Worm (Caenorhabditis elegans) whole organism, L1 larva: Measurements from ENCODE around the gene C07E3.10.

ENCODE experiments used
- C04F5.9 ChIP-seq: sonication (generic microtip); optimal IDR thresholded peaks from 2 replicates; lab custom pipeline; 2016; ENCODE audit warnings: missing genetic modification characterization, missing compliant biosample characterization
- blmp-1 ChIP-seq: fragments of 150-350 bp; optimal IDR thresholded peaks from 2 replicates; lab custom pipeline; 2014; ENCODE audit warnings: missing biosample characterization, missing genetic modification characterization
- ceh-8 ChIP-seq: fragments of 200-800 bp; sonication (Bioruptor generic); optimal IDR thresholded peaks from 2 replicates; lab custom pipeline; 2018; ENCODE audit warnings: mild to moderate bottlenecking, missing genetic modification characterization, moderate library complexity, missing compliant biosample characterization
- ces-1 ChIP-seq: fragments of 150-350 bp; optimal IDR thresholded peaks from 2 replicates; lab custom pipeline; 2014; ENCODE audit warnings: missing biosample characterization, missing genetic modification reagents, missing genetic modification characterization
- dsc-1 ChIP-seq: sonication (generic microtip); optimal IDR thresholded peaks from 2 replicates; lab custom pipeline; 2016; ENCODE audit warnings: mild to moderate bottlenecking, missing genetic modification characterization, missing compliant biosample characterization
- efl-1 ChIP-seq, 4 experiments: fragments of 150-350 bp; optimal IDR thresholded peaks in 3 of 4; peaks in 1 of 4; 1 replicate in 1 of 4; 2 replicates in 3 of 4; lab custom pipeline; 2014; ENCODE audit warnings: missing biosample characterization in 2 of 4, missing genetic modification characterization in 2 of 4, missing genetic modification reagents in 2 of 4
- egl-13 ChIP-seq: sonication (generic microtip); optimal IDR thresholded peaks from 2 replicates; lab custom pipeline; 2016; ENCODE audit warnings: missing genotype, missing genetic modification reagents, missing genetic modification characterization, missing compliant biosample characterization
- elt-3 ChIP-seq, 6 experiments: fragments of 150-350 bp in 1 of 6; sonication (generic microtip); optimal IDR thresholded peaks; 2 replicates each; lab custom pipeline; 2017 to 2018; ENCODE audit warnings: missing biosample characterization in 6 of 6, missing genetic modification characterization in 6 of 6, inconsistent platforms in 1 of 6
- fkh-8 ChIP-seq: sonication (generic microtip); optimal IDR thresholded peaks from 2 replicates; lab custom pipeline; 2016; ENCODE audit warnings: mild to moderate bottlenecking, missing genetic modification characterization, missing compliant biosample characterization
- fos-1 ChIP-seq: fragments of 150-350 bp; optimal IDR thresholded peaks from 2 replicates; lab custom pipeline; 2014; ENCODE audit warnings: missing biosample characterization, missing genetic modification characterization
- grh-1 ChIP-seq: fragments of 200-800 bp; sonication (Bioruptor generic); IDR thresholded peaks from 2 replicates; pipeline ENCODE4 v1.3.6; 2022; ENCODE audit warnings: missing genetic modification reagents, missing genetic modification characterization, missing compliant biosample characterization
- hlh-4 ChIP-seq: sonication (generic microtip); optimal IDR thresholded peaks from 2 replicates; lab custom pipeline; 2016; ENCODE audit warnings: mild to moderate bottlenecking, missing genetic modification characterization, missing compliant biosample characterization
- hpl-2 ChIP-seq: fragments of 150-350 bp; optimal IDR thresholded peaks from 2 replicates; lab custom pipeline; 2014; ENCODE audit warnings: missing biosample characterization, missing genetic modification reagents, missing genetic modification characterization
- jun-1 ChIP-seq: fragments of 150-350 bp; optimal IDR thresholded peaks from 2 replicates; lab custom pipeline; 2014; ENCODE audit warnings: missing biosample characterization, missing genetic modification reagents, missing genetic modification characterization
- lin-13 ChIP-seq: fragments of 150-350 bp; optimal IDR thresholded peaks from 2 replicates; lab custom pipeline; 2014; ENCODE audit warnings: missing biosample characterization, missing genetic modification reagents, missing genetic modification characterization
- lin-14 ChIP-seq: fragments of 200-800 bp; sonication (Bioruptor generic); optimal IDR thresholded peaks from 2 replicates; lab custom pipeline; 2018; ENCODE audit warnings: mild to moderate bottlenecking, missing genetic modification characterization, moderate library complexity, missing compliant biosample characterization
- lir-3 ChIP-seq: sonication (generic microtip); optimal IDR thresholded peaks from 2 replicates; lab custom pipeline; 2016; ENCODE audit warnings: mild to moderate bottlenecking, missing genetic modification characterization, moderate library complexity, missing compliant biosample characterization; ENCODE audit not compliant: poor library complexity
- mdl-1 ChIP-seq, 2 experiments: fragments of 150-350 bp; optimal IDR thresholded peaks; 2 replicates each; lab custom pipeline; 2014 to 2017; ENCODE audit warnings: missing biosample characterization in 2 of 2, missing genetic modification characterization in 2 of 2, inconsistent platforms in 1 of 2
- mep-1 ChIP-seq: fragments of 150-350 bp; optimal IDR thresholded peaks from 2 replicates; lab custom pipeline; 2014; ENCODE audit warnings: missing biosample characterization, missing genetic modification characterization
- nhr-12 ChIP-seq: sonication (generic microtip); optimal IDR thresholded peaks from 2 replicates; lab custom pipeline; 2017; ENCODE audit warnings: missing biosample characterization, missing genetic modification characterization
- nhr-19 ChIP-seq: fragments of 200-800 bp; sonication (Bioruptor generic); conservative IDR thresholded peaks from 2 replicates; pipeline ENCODE4 v1.3.6; 2022; ENCODE audit warnings: missing genetic modification characterization, missing compliant biosample characterization
- nhr-237 ChIP-seq: fragments of 150-350 bp; optimal IDR thresholded peaks from 2 replicates; lab custom pipeline; 2014; ENCODE audit warnings: missing biosample characterization, missing genetic modification characterization
- nhr-47 ChIP-seq: sonication (generic microtip); optimal IDR thresholded peaks from 2 replicates; lab custom pipeline; 2016; ENCODE audit warnings: mild to moderate bottlenecking, missing genetic modification characterization, moderate library complexity, missing compliant biosample characterization
- nhr-71 ChIP-seq: sonication (generic microtip); optimal IDR thresholded peaks from 2 replicates; lab custom pipeline; 2016; ENCODE audit warnings: mild to moderate bottlenecking, missing genetic modification characterization, moderate library complexity, missing compliant biosample characterization
- nhr-77 ChIP-seq: fragments of 150-350 bp; optimal IDR thresholded peaks from 2 replicates; lab custom pipeline; 2014; ENCODE audit warnings: missing biosample characterization, missing genetic modification characterization
- nhr-84 ChIP-seq: sonication (generic microtip); optimal IDR thresholded peaks from 2 replicates; lab custom pipeline; 2017; ENCODE audit warnings: missing biosample characterization, missing genetic modification characterization
- nhr-85 ChIP-seq: sonication (generic microtip); peaks from one replicate; lab custom pipeline; 2016; ENCODE audit warnings: missing genetic modification characterization, inconsistent platforms, missing compliant biosample characterization
- nhr-90 ChIP-seq: sonication (generic microtip); optimal IDR thresholded peaks from 2 replicates; lab custom pipeline; 2016; ENCODE audit warnings: mild to moderate bottlenecking, missing genetic modification characterization, missing compliant biosample characterization; ENCODE audit not compliant: poor library complexity
- pag-3 ChIP-seq: sonication (generic microtip); optimal IDR thresholded peaks from 2 replicates; lab custom pipeline; 2017; ENCODE audit warnings: missing genetic modification characterization, mild to moderate bottlenecking, missing compliant biosample characterization, antibody characterized with exemption, borderline replicate concordance; ENCODE audit not compliant: insufficient read depth
- pax-3 ChIP-seq: fragments of 200-800 bp; sonication (Bioruptor generic); optimal IDR thresholded peaks from 2 replicates; lab custom pipeline; 2018; ENCODE audit warnings: mild to moderate bottlenecking, missing genetic modification characterization, moderate library complexity, missing compliant biosample characterization
- pqm-1 ChIP-seq: sonication (generic microtip); optimal IDR thresholded peaks from 3 replicates; lab custom pipeline; 2017; ENCODE audit warnings: missing biosample characterization, missing genetic modification characterization
- rnt-1 ChIP-seq: sonication (generic microtip); optimal IDR thresholded peaks from 2 replicates; lab custom pipeline; 2016; ENCODE audit warnings: mild to moderate bottlenecking, missing genetic modification characterization, moderate library complexity, missing compliant biosample characterization
- snu-23 ChIP-seq: sonication (generic microtip); optimal IDR thresholded peaks from 2 replicates; lab custom pipeline; 2016; ENCODE audit warnings: missing genetic modification characterization, missing compliant biosample characterization
- sptf-1 ChIP-seq: fragments of 150-350 bp; optimal IDR thresholded peaks from 2 replicates; lab custom pipeline; 2014; ENCODE audit warnings: missing biosample characterization, missing genetic modification characterization
- swsn-7 ChIP-seq: sonication (generic microtip); optimal IDR thresholded peaks from 2 replicates; lab custom pipeline; 2016; ENCODE audit warnings: missing genetic modification characterization, missing compliant biosample characterization
- unc-130 ChIP-seq: fragments of 150-350 bp; optimal IDR thresholded peaks from 2 replicates; lab custom pipeline; 2017; ENCODE audit warnings: missing biosample characterization, missing genetic modification characterization, inconsistent platforms
- unc-62 ChIP-seq: fragments of 150-350 bp; optimal IDR thresholded peaks from 2 replicates; lab custom pipeline; 2014; ENCODE audit warnings: missing biosample characterization, missing genetic modification reagents, missing genetic modification characterization
- vab-15 ChIP-seq: sonication (generic microtip); optimal IDR thresholded peaks from 2 replicates; lab custom pipeline; 2017; ENCODE audit warnings: missing genotype, mild to moderate bottlenecking, missing genetic modification characterization, missing compliant biosample characterization
- ztf-11 ChIP-seq, 2 experiments: sonication (generic microtip); optimal IDR thresholded peaks; 2 replicates each; lab custom pipeline; 2016 to 2017; ENCODE audit warnings: missing genetic modification characterization in 2 of 2, missing biosample characterization in 1 of 2, missing compliant biosample characterization in 1 of 2
- ztf-4 ChIP-seq: fragments of 150-350 bp; optimal IDR thresholded peaks from 2 replicates; lab custom pipeline; 2014; ENCODE audit warnings: missing biosample characterization, missing genetic modification characterization

The C07E3.10 gene

DNA sequence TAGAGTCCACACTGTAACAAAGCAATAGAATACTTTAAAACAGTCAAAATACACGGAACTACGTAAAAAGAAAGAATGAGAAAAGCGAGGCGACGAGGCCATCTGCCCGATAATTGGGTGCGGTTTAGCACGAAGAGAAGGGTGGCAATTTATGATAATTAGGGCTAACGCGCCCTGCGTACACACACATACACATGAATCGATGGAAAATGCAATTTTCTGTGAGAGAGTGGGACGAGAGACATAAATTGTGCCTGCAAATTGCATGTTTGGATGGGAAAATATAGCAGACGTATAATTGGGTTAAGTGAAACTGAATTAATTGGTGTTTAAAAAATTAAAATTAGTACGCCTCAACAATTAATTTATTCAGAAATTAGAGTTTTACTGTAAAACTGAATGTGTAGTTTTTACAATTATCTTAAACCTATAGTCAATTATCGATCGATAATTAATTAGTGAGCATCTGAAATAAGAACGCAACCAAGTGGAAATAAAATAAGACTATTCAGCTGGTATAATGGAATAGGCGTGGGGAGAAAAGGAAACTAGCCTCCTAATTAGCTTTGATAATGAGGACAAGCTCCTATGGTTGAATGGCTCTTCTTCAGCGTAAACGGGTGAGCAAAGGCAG is 27.5 kb downstream of the C07E3.10 start (continued):
- TF ChIP-seq nhr-237 (no peak), ceh-8 (peak; percentile 38), mep-1 (tag; lab: Kevin White, UChicago) (peak; percentile 26), ztf-11 (tag; optimal IDR thresholded peaks at IDR 0.05; lab: Kevin White, UChicago) (peak in 1 of 2 experiments; percentile 15), fos-1 (tag; lab: Kevin White, UChicago) (no peak), nhr-47 (peak; percentile 13), unc-62 (GFP tag; lab: Kevin White, UChicago) (no peak)
- TF ChIP-seq, all 84 proteins: peak for 10

DNA sequence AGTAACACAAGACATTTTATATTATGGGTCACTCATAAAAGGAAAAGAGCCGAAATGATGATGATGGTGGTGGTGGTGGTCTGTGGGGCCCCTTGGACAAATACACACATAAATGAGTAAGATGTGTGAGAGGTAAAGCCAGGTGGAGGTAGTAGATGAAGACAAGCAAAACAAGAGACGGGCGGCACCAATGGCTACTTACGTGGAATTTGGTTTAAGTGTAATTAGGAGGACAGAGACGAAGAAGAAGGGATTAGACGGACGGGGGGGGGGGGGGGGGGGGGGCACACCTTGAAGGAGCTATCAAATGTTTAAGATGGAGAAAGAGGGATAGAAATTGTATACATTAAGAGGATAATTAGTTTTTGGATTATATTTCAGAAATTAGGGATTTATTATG is 28.6 kb downstream of the C07E3.10 start:
- TF ChIP-seq nhr-237 (no peak), jun-1 (tag; lab: Kevin White, UChicago) (no peak), vab-15 (tag; lab: Kevin White, UChicago) (no peak), pqm-1 (no peak), nhr-12 (tag; lab: Kevin White, UChicago) (no peak), elt-3 (tag; optimal IDR thresholded peaks at IDR 0.05; lab: Kevin White, UChicago) (no peak), nhr-84 (tag; lab: Kevin White, UChicago) (no peak), nhr-90 (tag; lab: Kevin White, UChicago) (no peak), mep-1 (tag; lab: Kevin White, UChicago) (no peak), nhr-85 (tag; lab: Kevin White, UChicago) (no peak), pax-3 (tag; lab: Kevin White, UChicago) (no peak), ztf-11 (tag; optimal IDR thresholded peaks at IDR 0.05; lab: Kevin White, UChicago) (no peak), ztf-4 (no peak)
- TF ChIP-seq, all 84 proteins: peak for 0

DNA sequence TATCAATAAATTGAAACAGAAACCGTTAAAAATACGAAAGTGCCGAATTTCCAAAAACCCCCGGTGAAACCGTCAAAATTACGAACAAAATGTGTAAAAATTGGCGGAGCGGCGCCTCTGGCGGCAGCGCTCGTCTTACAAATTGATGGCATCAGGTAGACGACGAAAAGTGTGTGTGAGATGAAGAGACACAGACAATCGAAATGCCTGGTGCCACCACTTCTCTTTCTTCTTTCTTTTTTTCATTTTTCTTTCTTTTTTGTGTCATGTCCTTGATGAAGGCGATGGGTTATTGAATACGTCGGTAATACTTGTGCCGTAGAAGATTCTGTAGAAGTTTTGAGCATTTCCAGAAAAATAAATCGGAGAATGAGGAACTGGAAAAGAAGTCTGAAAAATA is 31.7 kb downstream of the C07E3.10 start:
- TF ChIP-seq pag-3 (tag; lab: Kevin White, UChicago) (peak; percentile 65), efl-1 (optimal IDR thresholded peaks at IDR 0.05; lab: Kevin White, UChicago) (no peak), efl-1 (GFP tag; optimal IDR thresholded peaks at IDR 0.05 in 1 of 2; lab: Kevin White, UChicago) (peak in 1 of 2 experiments; percentile 71), hpl-2 (no peak), sptf-1 (tag; lab: Kevin White, UChicago) (no peak), lin-14 (GFP tag; lab: Kevin White, UChicago) (peak; percentile 40), pqm-1 (no peak), nhr-19 (GFP tag; lab: Robert Waterston, UW) (0 out of 2 replicates have a peak, but pooled peaks have one; percentile 5), hlh-4 (tag; lab: Kevin White, UChicago) (no peak), nhr-77 (tag; lab: Kevin White, UChicago) (no peak), blmp-1 (peak; percentile 78), C04F5.9 (tag; lab: Kevin White, UChicago) (no peak), mdl-1 (tag; optimal IDR thresholded peaks at IDR 0.05; lab: Kevin White, UChicago) (no peak), rnt-1 (tag; lab: Kevin White, UChicago) (peak; percentile 33), snu-23 (GFP tag; lab: Kevin White, UChicago) (peak; percentile 28)

DNA sequence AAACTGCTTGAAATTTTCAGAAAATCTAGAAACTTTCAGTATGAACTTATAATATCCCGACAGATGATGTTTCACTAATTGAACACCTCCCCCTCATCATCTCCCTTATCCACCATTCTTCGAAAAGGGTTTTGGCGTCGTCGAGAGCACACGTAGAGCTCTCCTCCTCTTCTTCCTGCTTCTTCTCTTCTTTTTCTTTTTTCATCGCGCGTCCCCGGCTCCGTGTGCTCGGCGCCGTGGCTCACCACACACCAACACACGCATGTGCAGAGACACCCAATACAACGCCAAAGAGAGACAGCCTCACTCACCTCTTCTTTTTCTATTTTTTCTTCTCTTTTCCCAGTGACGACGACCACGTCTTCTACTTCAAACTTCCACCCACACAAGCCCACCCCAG is 33.4 kb downstream of the C07E3.10 start:
- TF ChIP-seq nhr-71 (tag; lab: Kevin White, UChicago): peak; percentile 24
- no peak for TF ChIP-seq ztf-11 (tag; optimal IDR thresholded peaks at IDR 0.05; lab: Kevin White, UChicago)
- TF ChIP-seq nhr-85 (tag; lab: Kevin White, UChicago): peak; percentile 13
- no peak for TF ChIP-seq lin-13 (GFP tag; lab: Kevin White, UChicago)
- TF ChIP-seq egl-13 (tag; lab: Kevin White, UChicago): peak; percentile 30
- no peak for TF ChIP-seq grh-1 (GFP tag; lab: Robert Waterston, UW)
- no peak for TF ChIP-seq unc-130 (tag; lab: Kevin White, UChicago)
- TF ChIP-seq dsc-1 (tag; lab: Kevin White, UChicago): peak; percentile 51
- peak; percentile 80 for TF ChIP-seq fkh-8
- TF ChIP-seq lin-14 (GFP tag; lab: Kevin White, UChicago): peak; percentile 43
- TF ChIP-seq ces-1 (GFP tag; lab: Kevin White, UChicago): no peak
- TF ChIP-seq lir-3 (tag; lab: Kevin White, UChicago): no peak
- TF ChIP-seq nhr-12 (tag; lab: Kevin White, UChicago): no peak
- TF ChIP-seq swsn-7 (tag; lab: Kevin White, UChicago): peak; percentile 0
- peak; percentile 16 for TF ChIP-seq nhr-47
